Worm (Caenorhabditis elegans): Measurements from ENCODE around the gene C48B4.3.

C48B4.3 gene

ce11 chrIII:9620148-9620547 lies 38.0 kb upstream of the C48B4.3 start (continued):
- TF ChIP-seq nhr-21 (tag; optimal IDR thresholded peaks at IDR 0.05) (peak; percentile 4), nhr-129 (tag; optimal IDR thresholded peaks at IDR 0.05) (peak; percentile 78)

ce11 chrIII:9619079-9619761 lies 37.0 kb upstream of the C48B4.3 start, which contains the start of gene hlh-11:
TSS of gene hlh-11 (plus strand) at chrIII:9619711.
- no peak for TF ChIP-seq ztf-1 (GFP tag; conservative IDR thresholded peaks at IDR 0.05)
- TF ChIP-seq lsy-2 (tag; optimal IDR thresholded peaks at IDR 0.05) = peak; percentile 68 to 88
- peak; percentile 67 for TF ChIP-seq lin-11 (tag; optimal IDR thresholded peaks at IDR 0.05)
- TF ChIP-seq unc-62 (GFP tag; optimal IDR thresholded peaks at IDR 0.05) = peak; percentile 75
- peak; percentile 47 for TF ChIP-seq lin-39 (tag; optimal IDR thresholded peaks at IDR 0.05)
- TF ChIP-seq ztf-4 (tag; optimal IDR thresholded peaks at IDR 0.05) = peak; percentile 65
- no peak for TF ChIP-seq ama-1 (optimal IDR thresholded peaks at IDR 0.05)
- no peak for TF ChIP-seq nhr-23 (tag; optimal IDR thresholded peaks at IDR 0.05)
- TF ChIP-seq mdl-1 (tag; optimal IDR thresholded peaks at IDR 0.05) = peak; percentile 92 to 98
- peak; percentile 36 for TF ChIP-seq gmeb-1 (tag; optimal IDR thresholded peaks at IDR 0.05)
- TF ChIP-seq C34F6.9 (tag; optimal IDR thresholded peaks at IDR 0.05) = peak; percentile 97
- peak; percentile 73 for TF ChIP-seq mab-5 (tag; optimal IDR thresholded peaks at IDR 0.05)
- peak; percentile 26 for TF ChIP-seq nhr-12 (tag; optimal IDR thresholded peaks at IDR 0.05)
- peak; percentile 92 for TF ChIP-seq fos-1 (tag; optimal IDR thresholded peaks at IDR 0.05)
- no peak for TF ChIP-seq ZK546.5 (tag; optimal IDR thresholded peaks at IDR 0.05)
- peak; percentile 12 for TF ChIP-seq nhr-77 (tag; optimal IDR thresholded peaks at IDR 0.05)
- TF ChIP-seq mbf-1 (tag; optimal IDR thresholded peaks at IDR 0.05) = no peak
- TF ChIP-seq alr-1 (tag; optimal IDR thresholded peaks at IDR 0.05) = no peak
- no peak for TF ChIP-seq ceh-82 (tag; optimal IDR thresholded peaks at IDR 0.05)
- peak; percentile 51 for TF ChIP-seq blmp-1 (tag; optimal IDR thresholded peaks at IDR 0.05; ENCODE audit: insufficient read depth)
- TF ChIP-seq snpc-4 (tag; optimal IDR thresholded peaks at IDR 0.05) = peak; percentile 70
- peak; percentile 50 for TF ChIP-seq skn-1 (tag; optimal IDR thresholded peaks at IDR 0.05)
- TF ChIP-seq elt-1 (tag; optimal IDR thresholded peaks at IDR 0.05) = no peak
- TF ChIP-seq sma-9 (GFP tag; optimal IDR thresholded peaks at IDR 0.05) = peak; percentile 98
- no peak for TF ChIP-seq sma-9 (tag; optimal IDR thresholded peaks at IDR 0.05)
- no peak for TF ChIP-seq nhr-237 (tag; optimal IDR thresholded peaks at IDR 0.05)
- no peak for TF ChIP-seq unc-39 (tag; optimal IDR thresholded peaks at IDR 0.05)
- TF ChIP-seq zag-1 (tag; optimal IDR thresholded peaks at IDR 0.05) = peak; percentile 80
- no peak for TF ChIP-seq elt-3 (tag; optimal IDR thresholded peaks at IDR 0.05)
- no peak for TF ChIP-seq aly-2 (tag; optimal IDR thresholded peaks at IDR 0.05)
- peak; percentile 99 for TF ChIP-seq F13H6.1 (tag; optimal IDR thresholded peaks at IDR 0.05)
- peak; percentile 91 for TF ChIP-seq nhr-21 (tag; optimal IDR thresholded peaks at IDR 0.05)
- TF ChIP-seq peb-1 (tag; optimal IDR thresholded peaks at IDR 0.05) = peak; percentile 15
- TF ChIP-seq dmd-4 (tag; optimal IDR thresholded peaks at IDR 0.05) = no peak
- peak; percentile 86 for TF ChIP-seq nhr-6 (tag; optimal IDR thresholded peaks at IDR 0.05)
- peak; percentile 92 for TF ChIP-seq nhr-129 (tag; optimal IDR thresholded peaks at IDR 0.05)
- peak; percentile 53 for TF ChIP-seq ztf-11 (tag; optimal IDR thresholded peaks at IDR 0.05)
- no peak for TF ChIP-seq R02D3.7 (tag; optimal IDR thresholded peaks at IDR 0.05)
- TF ChIP-seq unc-55 (GFP tag; optimal IDR thresholded peaks at IDR 0.05) = peak; percentile 94
- peak; percentile 78 for TF ChIP-seq egl-27 (tag; optimal IDR thresholded peaks at IDR 0.05)
- TF ChIP-seq ceh-16 (tag; optimal IDR thresholded peaks at IDR 0.05) = peak; percentile 79
- no peak for TF ChIP-seq nhr-11 (tag; optimal IDR thresholded peaks at IDR 0.05)
- peak; percentile 80 for TF ChIP-seq lin-13 (GFP tag; optimal IDR thresholded peaks at IDR 0.05)
- peak; percentile 93 for TF ChIP-seq nhr-25 (tag; optimal IDR thresholded peaks at IDR 0.05)
- peak; percentile 89 for TF ChIP-seq sma-3 (GFP tag; optimal IDR thresholded peaks at IDR 0.05)
- TF ChIP-seq sem-4 (tag; optimal IDR thresholded peaks at IDR 0.05) = peak; percentile 94
- TF ChIP-seq Y55F3AM.14 (GFP tag; optimal IDR thresholded peaks at IDR 0.05) = peak; percentile 85
- peak; percentile 91 for TF ChIP-seq crh-2 (tag; optimal IDR thresholded peaks at IDR 0.05)
- no peak for TF ChIP-seq nhr-10 (tag; optimal IDR thresholded peaks at IDR 0.05)
